Worm (Caenorhabditis elegans): ENCODE data around the gene dhps-1.

- TF ChIP-seq elt-3 (tag; optimal IDR thresholded peaks at IDR 0.05) (peak; percentile 60), ceh-83 (GFP tag; optimal IDR thresholded peaks at IDR 0.05) (peak; percentile 100), ztf-11 (tag; optimal IDR thresholded peaks at IDR 0.05) (peak; percentile 95)
These were observed 32.1 kb upstream of the dhps-1 start for ce11 chrII:11960596-11961217.
